Fruit fly (Drosophila melanogaster): Measurements from ENCODE around the gene CG14961.
A peak's percentile ranks its signal among the peaks of the same experiment; 100 is the strongest.

CG14961 gene

DNA sequence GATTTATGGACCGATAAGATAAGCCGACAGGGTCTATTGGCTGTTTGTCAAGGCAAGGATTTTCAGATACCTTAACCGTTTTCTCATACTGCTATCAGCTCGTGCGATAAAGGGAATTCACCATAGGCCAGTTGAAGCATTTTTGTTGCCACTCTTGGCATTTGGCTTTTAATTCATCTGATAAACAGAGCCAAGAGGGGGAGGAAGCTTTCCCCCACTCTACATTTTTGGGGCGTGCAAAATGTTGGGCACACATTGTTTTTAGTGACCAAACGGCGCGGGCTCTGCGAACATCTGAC lies 19.9 kb downstream of the CG14961 start:
- TF ChIP-seq Pif1A (GFP tag; optimal IDR thresholded peaks at IDR 0.05) (no peak), CG13204 (GFP tag; optimal IDR thresholded peaks at IDR 0.05) (no peak), CG4496 (GFP tag; IDR thresholded peaks at IDR 0.05) (no peak), CG15710 (tag; optimal IDR thresholded peaks at IDR 0.05) (no peak), EcR (GFP tag; optimal IDR thresholded peaks at IDR 0.05) (no peak), CG9948 (tag; optimal IDR thresholded peaks at IDR 0.05) (no peak), Snoo (tag; optimal IDR thresholded peaks at IDR 0.05) (no peak), CG34367 (tag; optimal IDR thresholded peaks at IDR 0.05) (no peak), CG32121 (GFP tag; IDR thresholded peaks at IDR 0.05) (no peak), CG10348 (GFP tag; IDR thresholded peaks at IDR 0.05) (no peak), CG12605 (GFP tag; IDR thresholded peaks at IDR 0.05) (no peak), D1 (tag; optimal IDR thresholded peaks at IDR 0.05) (no peak), rn (GFP tag; IDR thresholded peaks at IDR 0.05) (no peak), CG14655 (GFP tag; optimal IDR thresholded peaks at IDR 0.05) (no peak), Pif1B (GFP tag; optimal IDR thresholded peaks at IDR 0.05) (no peak)

DNA sequence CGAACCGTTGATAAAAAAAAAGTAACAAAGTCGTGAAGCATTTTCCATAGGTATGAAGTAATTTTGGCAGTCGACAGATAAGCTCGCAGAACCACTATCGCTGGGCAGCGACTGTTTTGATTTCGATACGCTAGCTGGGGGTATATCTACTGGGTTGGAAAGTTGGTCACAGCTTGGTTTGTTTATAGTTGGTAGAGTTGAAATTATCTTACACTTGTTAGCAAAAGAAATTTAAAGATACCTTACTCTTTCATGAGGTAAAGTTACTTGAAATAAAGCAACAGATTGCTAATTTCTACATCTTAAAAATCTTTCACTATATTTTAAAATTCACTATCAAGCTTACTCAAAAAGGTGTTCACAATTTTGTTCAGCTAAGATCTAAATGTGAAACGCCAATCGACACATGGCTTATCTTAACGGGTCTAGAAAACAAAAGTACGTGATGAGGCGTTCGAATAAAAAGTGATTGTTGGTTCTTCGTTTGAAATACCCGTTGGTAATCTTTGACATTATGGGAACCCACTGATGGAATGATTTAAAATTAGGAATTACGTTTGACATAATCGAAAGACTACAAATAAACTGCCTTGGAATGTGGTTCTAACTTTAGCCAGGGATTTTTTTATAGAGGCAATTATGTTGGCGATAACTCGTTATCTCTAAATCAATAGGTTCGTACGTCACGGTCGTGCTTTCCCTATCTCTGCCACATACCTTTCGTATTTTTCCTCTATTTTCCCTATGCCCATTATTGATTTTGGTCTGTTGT lies 20.9 kb downstream of the CG14961 start:
- TF ChIP-seq CG15710 (tag; optimal IDR thresholded peaks at IDR 0.05) (no peak), gl (tag; optimal IDR thresholded peaks at IDR 0.05) (no peak), CG32121 (GFP tag; IDR thresholded peaks at IDR 0.05) (no peak), CG8159 (tag; optimal IDR thresholded peaks at IDR 0.05) (no peak), CG17806 (tag; optimal IDR thresholded peaks at IDR 0.05) (no peak), CG12605 (GFP tag; IDR thresholded peaks at IDR 0.05) (no peak), fd96Ca (GFP tag; IDR thresholded peaks at IDR 0.05) (no peak), CG13204 (GFP tag; optimal IDR thresholded peaks at IDR 0.05) (no peak), CG9948 (tag; optimal IDR thresholded peaks at IDR 0.05) (no peak), Pif1A (GFP tag; optimal IDR thresholded peaks at IDR 0.05) (no peak)

DNA sequence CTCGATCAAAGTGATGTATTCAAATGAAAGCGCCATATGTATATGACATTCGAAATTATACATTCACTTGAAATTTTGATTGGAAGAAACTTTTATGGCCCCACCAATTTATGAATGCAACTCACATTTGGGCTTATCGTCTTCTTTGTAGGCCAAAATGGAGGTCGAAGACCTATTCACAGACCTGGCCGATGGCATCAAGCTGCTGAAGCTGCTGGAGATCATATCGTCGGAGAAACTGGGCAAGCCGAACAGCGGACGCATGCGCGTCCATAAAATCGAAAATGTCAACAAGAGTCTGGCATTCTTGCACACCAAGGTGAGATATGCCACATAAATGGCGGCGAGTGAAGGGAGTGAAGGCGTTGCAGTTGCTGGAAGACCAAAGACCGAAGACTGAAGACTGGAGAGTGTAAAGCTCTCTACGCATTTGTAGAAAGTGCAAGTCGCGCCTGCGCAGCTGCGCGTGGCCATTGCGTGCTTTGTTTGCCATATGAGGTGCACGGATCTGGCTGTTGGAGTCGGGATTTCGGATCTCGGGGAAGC lies 22.0 kb downstream of the CG14961 start:
- TF ChIP-seq EcR (GFP tag; optimal IDR thresholded peaks at IDR 0.05), result peak; percentile 27
- no peak for TF ChIP-seq CG10348 (GFP tag; IDR thresholded peaks at IDR 0.05)

DNA sequence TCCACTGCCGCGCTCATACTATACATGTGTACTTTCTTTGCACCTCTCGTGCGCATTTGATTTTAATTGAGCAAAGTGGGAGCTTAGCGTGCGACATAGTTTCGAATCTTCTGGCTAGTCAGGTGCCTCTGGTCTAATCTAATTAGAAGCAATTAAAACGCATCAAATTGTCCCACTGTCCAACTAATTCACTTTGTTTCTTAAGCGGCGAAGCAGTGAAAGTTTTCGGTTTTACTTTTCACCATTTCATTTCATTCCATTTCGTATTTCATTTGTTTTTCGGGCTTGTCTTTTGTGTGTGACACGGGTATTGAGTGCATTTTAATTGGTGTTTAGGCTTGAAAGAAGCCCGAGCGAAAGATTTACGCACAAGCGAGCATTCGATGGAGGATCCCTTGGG lies 22.7 kb downstream of the CG14961 start:
- TF ChIP-seq CG15710 (tag; optimal IDR thresholded peaks at IDR 0.05), result no peak
- TF ChIP-seq gl (tag; optimal IDR thresholded peaks at IDR 0.05), result no peak
- no peak for TF ChIP-seq CG9948 (tag; optimal IDR thresholded peaks at IDR 0.05)
- no peak for TF ChIP-seq Snoo (tag; optimal IDR thresholded peaks at IDR 0.05)
- no peak for TF ChIP-seq D1 (tag; optimal IDR thresholded peaks at IDR 0.05)
- TF ChIP-seq CG4496 (GFP tag; IDR thresholded peaks at IDR 0.05), result no peak
- TF ChIP-seq CG34367 (tag; optimal IDR thresholded peaks at IDR 0.05), result no peak
- TF ChIP-seq CG14655 (GFP tag; optimal IDR thresholded peaks at IDR 0.05), result no peak
- no peak for TF ChIP-seq CG12605 (GFP tag; IDR thresholded peaks at IDR 0.05)
- no peak for TF ChIP-seq CG10348 (GFP tag; IDR thresholded peaks at IDR 0.05)
- no peak for TF ChIP-seq EcR (GFP tag; optimal IDR thresholded peaks at IDR 0.05)
- TF ChIP-seq CG8159 (tag; optimal IDR thresholded peaks at IDR 0.05), result no peak
- TF ChIP-seq CG17806 (tag; optimal IDR thresholded peaks at IDR 0.05), result no peak
- no peak for TF ChIP-seq rn (GFP tag; IDR thresholded peaks at IDR 0.05)
- no peak for TF ChIP-seq CG32121 (GFP tag; IDR thresholded peaks at IDR 0.05)
- no peak for TF ChIP-seq fd96Ca (GFP tag; IDR thresholded peaks at IDR 0.05)
- no peak for TF ChIP-seq Ets98B (GFP tag; IDR thresholded peaks at IDR 0.05)
- TF ChIP-seq Pif1B (GFP tag; optimal IDR thresholded peaks at IDR 0.05), result no peak
- TF ChIP-seq CG8301 (tag; optimal IDR thresholded peaks at IDR 0.05), result no peak

DNA sequence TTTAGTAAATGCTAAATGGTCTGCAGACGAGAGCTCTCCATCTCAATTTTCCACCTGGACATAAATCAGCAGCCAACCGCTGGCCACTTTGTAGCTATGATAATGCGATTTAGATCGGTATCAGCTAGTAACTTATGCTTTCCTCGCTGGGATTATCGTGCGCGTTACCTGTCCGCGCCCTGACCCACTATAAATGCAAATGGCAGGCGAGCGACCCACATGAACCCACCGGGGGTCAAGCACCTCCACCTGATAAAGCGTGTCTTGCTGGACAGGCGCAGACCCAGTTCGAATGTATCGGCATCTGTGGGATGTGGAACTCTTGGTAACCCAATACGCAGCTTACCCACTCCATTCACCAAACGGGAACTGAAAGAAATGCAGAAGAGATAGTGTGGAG lies 23.4 kb downstream of the CG14961 start:
- TF ChIP-seq CG17806 (tag; optimal IDR thresholded peaks at IDR 0.05) (no peak), CG4496 (GFP tag; IDR thresholded peaks at IDR 0.05) (no peak), CG13204 (GFP tag; optimal IDR thresholded peaks at IDR 0.05) (no peak), Ets98B (GFP tag; IDR thresholded peaks at IDR 0.05) (no peak), CG12605 (GFP tag; IDR thresholded peaks at IDR 0.05) (no peak), EcR (GFP tag; optimal IDR thresholded peaks at IDR 0.05) (no peak), CG8159 (tag; optimal IDR thresholded peaks at IDR 0.05) (no peak), D1 (tag; optimal IDR thresholded peaks at IDR 0.05) (no peak), CG32121 (GFP tag; IDR thresholded peaks at IDR 0.05) (no peak), CG8301 (tag; optimal IDR thresholded peaks at IDR 0.05) (no peak), gl (tag; optimal IDR thresholded peaks at IDR 0.05) (no peak), rn (GFP tag; IDR thresholded peaks at IDR 0.05) (no peak), CG14655 (GFP tag; optimal IDR thresholded peaks at IDR 0.05) (no peak), CG34367 (tag; optimal IDR thresholded peaks at IDR 0.05) (no peak), Pif1B (GFP tag; optimal IDR thresholded peaks at IDR 0.05) (no peak), CG15710 (tag; optimal IDR thresholded peaks at IDR 0.05) (no peak)

DNA sequence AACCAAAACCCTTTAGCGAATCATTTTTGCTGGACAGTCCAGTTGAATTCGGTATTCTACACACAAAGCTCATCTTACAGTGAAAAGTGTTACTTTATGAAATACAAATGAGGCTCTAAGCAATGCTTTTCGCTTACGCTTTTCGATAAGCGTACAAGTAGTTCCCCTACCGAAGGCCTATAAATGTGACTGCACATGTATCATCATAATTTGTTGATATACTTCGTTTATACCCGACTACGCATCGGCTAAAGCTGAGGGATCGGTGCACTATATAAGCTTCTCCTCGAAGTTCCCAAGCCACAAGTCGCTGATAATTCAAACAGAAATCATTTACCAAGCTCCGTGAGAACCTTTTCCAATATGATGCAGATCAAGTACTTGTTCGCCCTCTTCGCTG lies 39.4 kb downstream of the CG14961 start, which contains the start of gene Drs:
TSS of gene Drs (plus strand) at position 301 of the 400 bp plus-strand sequence.
- no peak for TF ChIP-seq CG13204 (GFP tag; optimal IDR thresholded peaks at IDR 0.05)
- TF ChIP-seq Ets98B (GFP tag; IDR thresholded peaks at IDR 0.05), result no peak
- TF ChIP-seq CG10348 (GFP tag; IDR thresholded peaks at IDR 0.05), result no peak
- TF ChIP-seq CG12605 (GFP tag; IDR thresholded peaks at IDR 0.05), result no peak
- no peak for TF ChIP-seq Pif1A (GFP tag; optimal IDR thresholded peaks at IDR 0.05)
